Worm (Caenorhabditis elegans) whole organism, L4 larva: ENCODE results near the gene F57A8.7.

ENCODE experiments used
- F10B5.3 ChIP-seq: sonication (generic microtip); optimal IDR thresholded peaks from 2 replicates; lab custom pipeline; 2016; ENCODE audit warnings: mild to moderate bottlenecking, missing genetic modification characterization, missing compliant biosample characterization
- F26F4.8 ChIP-seq: fragments of 200-800 bp; sonication (Bioruptor generic); conservative IDR thresholded peaks from 2 replicates; pipeline ENCODE4 v1.3.6; 2022; ENCODE audit warnings: missing genetic modification characterization, missing compliant biosample characterization
- F37D6.2 ChIP-seq: sonication (generic microtip); optimal IDR thresholded peaks from 2 replicates; lab custom pipeline; 2016; ENCODE audit warnings: mild to moderate bottlenecking, missing genetic modification characterization, missing compliant biosample characterization
- Y105C5A.15 ChIP-seq: fragments of 200-800 bp; sonication (Bioruptor generic); IDR thresholded peaks from 2 replicates; pipeline ENCODE4 v1.3.6; 2022; ENCODE audit warnings: missing genetic modification characterization, missing compliant biosample characterization
- Y75B8A.6 ChIP-seq: fragments of 200-800 bp; sonication (Bioruptor generic); IDR thresholded peaks from 2 replicates; pipeline ENCODE4 v1.3.6; 2022; ENCODE audit warnings: missing genetic modification reagents, missing genetic modification characterization, missing compliant biosample characterization
- aly-2 ChIP-seq: sonication (generic microtip); optimal IDR thresholded peaks from 2 replicates; lab custom pipeline; 2018; ENCODE audit warnings: missing biosample characterization, missing genetic modification characterization
- ceh-20 ChIP-seq: fragments of 200-800 bp; sonication (Bioruptor generic); IDR thresholded peaks from 2 replicates; pipeline ENCODE4 v1.3.6; 2022; ENCODE audit warnings: missing genetic modification reagents, missing genetic modification characterization, missing compliant biosample characterization
- ceh-28 ChIP-seq: fragments of 150-350 bp; optimal IDR thresholded peaks from 2 replicates; lab custom pipeline; 2014; ENCODE audit warnings: missing biosample characterization, missing genetic modification reagents, missing genetic modification characterization
- ceh-32 ChIP-seq: sonication (generic microtip); optimal IDR thresholded peaks from 2 replicates; lab custom pipeline; 2016; ENCODE audit warnings: mild to moderate bottlenecking, missing genetic modification characterization, missing compliant biosample characterization; ENCODE audit not compliant: poor library complexity
- ceh-44 ChIP-seq: fragments of 200-800 bp; sonication (Bioruptor generic); IDR thresholded peaks from 2 replicates; pipeline ENCODE4 v1.3.6; 2022; ENCODE audit warnings: missing genetic modification reagents, missing genetic modification characterization, missing compliant biosample characterization
- ceh-62 ChIP-seq: sonication (generic microtip); optimal IDR thresholded peaks from 2 replicates; lab custom pipeline; 2017; ENCODE audit warnings: missing biosample characterization, missing genetic modification characterization
- cey-2 ChIP-seq: sonication (generic microtip); optimal IDR thresholded peaks from 3 replicates; lab custom pipeline; 2017; ENCODE audit warnings: missing genetic modification characterization, mild to moderate bottlenecking, missing compliant biosample characterization, antibody characterized with exemption, borderline replicate concordance; ENCODE audit not compliant: insufficient read depth
- daf-16 ChIP-seq, 3 experiments: sonication (generic microtip); optimal IDR thresholded peaks; 2 replicates each; lab custom pipeline; 2016 to 2017; ENCODE audit warnings: missing genetic modification characterization in 3 of 3, missing genetic modification reagents in 3 of 3, mild to moderate bottlenecking in 2 of 3, missing compliant biosample characterization in 2 of 3, missing biosample characterization in 1 of 3, moderate library complexity in 1 of 3
- daf-19 ChIP-seq: fragments of 200-800 bp; sonication (Bioruptor generic); conservative IDR thresholded peaks from 2 replicates; pipeline ENCODE4 v1.3.6; 2022; ENCODE audit warnings: missing genetic modification characterization, missing compliant biosample characterization
- dmd-6 ChIP-seq: fragments of 200-800 bp; sonication (Bioruptor generic); IDR thresholded peaks from 2 replicates; pipeline ENCODE4 v1.3.6; 2022; ENCODE audit warnings: missing genetic modification reagents, missing genetic modification characterization, missing compliant biosample characterization
- dpl-1 ChIP-seq: fragments of 150-350 bp; optimal IDR thresholded peaks from 2 replicates; lab custom pipeline; 2014; ENCODE audit warnings: missing biosample characterization, missing genetic modification reagents, missing genetic modification characterization
- duxl-1 ChIP-seq: sonication (generic microtip); optimal IDR thresholded peaks from 2 replicates; lab custom pipeline; 2016; ENCODE audit warnings: mild to moderate bottlenecking, missing genetic modification characterization, moderate library complexity, missing compliant biosample characterization; ENCODE audit not compliant: poor library complexity
- dve-1 ChIP-seq: sonication (generic microtip); optimal IDR thresholded peaks from 2 replicates; lab custom pipeline; 2017; ENCODE audit warnings: antibody characterized with exemption, mild to moderate bottlenecking, missing genetic modification characterization, missing compliant biosample characterization; ENCODE audit not compliant: insufficient read depth
- hif-1 ChIP-seq, 2 experiments: sonication (generic microtip); optimal IDR thresholded peaks; 2 replicates each; lab custom pipeline; 2016 to 2017; ENCODE audit warnings: missing compliant biosample characterization in 2 of 2, missing genetic modification characterization in 2 of 2, missing genetic modification reagents in 2 of 2, missing genotype in 2 of 2, mild to moderate bottlenecking in 1 of 2
- hlh-11 ChIP-seq: fragments of 200-800 bp; sonication (Bioruptor generic); optimal IDR thresholded peaks from 2 replicates; lab custom pipeline; 2018; ENCODE audit warnings: mild to moderate bottlenecking, missing genetic modification characterization, missing compliant biosample characterization
- hlh-30 ChIP-seq: sonication (generic microtip); optimal IDR thresholded peaks from 2 replicates; lab custom pipeline; 2017; ENCODE audit warnings: antibody characterized with exemption, mild to moderate bottlenecking, missing genetic modification characterization, missing compliant biosample characterization; ENCODE audit not compliant: insufficient read depth
- hmg-1.1 ChIP-seq: fragments of 200-800 bp; sonication (Bioruptor generic); IDR thresholded peaks from 2 replicates; pipeline ENCODE4 v1.3.6; 2022; ENCODE audit warnings: missing genetic modification reagents, missing genetic modification characterization, missing compliant biosample characterization
- jun-1 ChIP-seq: fragments of 150-350 bp; optimal IDR thresholded peaks from 2 replicates; lab custom pipeline; 2014; ENCODE audit warnings: missing biosample characterization, missing genetic modification reagents, missing genetic modification characterization
- lin-39 ChIP-seq: fragments of 150-350 bp; optimal IDR thresholded peaks from 2 replicates; lab custom pipeline; 2014; ENCODE audit warnings: missing biosample characterization, missing genetic modification reagents, missing genetic modification characterization
- lir-3 ChIP-seq: sonication (generic microtip); optimal IDR thresholded peaks from 2 replicates; lab custom pipeline; 2016; ENCODE audit warnings: mild to moderate bottlenecking, missing genetic modification characterization, missing compliant biosample characterization
- lsy-2 ChIP-seq, 2 experiments: fragments of 150-350 bp in 1 of 2; sonication (generic microtip) in 1 of 2; optimal IDR thresholded peaks; 2 replicates each; lab custom pipeline; 2014 to 2017; ENCODE audit warnings: missing biosample characterization in 2 of 2, missing genetic modification characterization in 2 of 2
- madf-5 ChIP-seq, 2 experiments: fragments of 200-800 bp; sonication (Bioruptor generic); IDR thresholded peaks; 2 replicates each; pipeline ENCODE4 v1.3.6; 2022; ENCODE audit warnings: missing compliant biosample characterization in 2 of 2, missing genetic modification characterization in 2 of 2
- mep-1 ChIP-seq: fragments of 150-350 bp; sonication (generic microtip); optimal IDR thresholded peaks from 3 replicates; lab custom pipeline; 2014; ENCODE audit warnings: missing biosample characterization, missing genetic modification characterization
- mes-2 ChIP-seq: sonication (generic microtip); optimal IDR thresholded peaks from 2 replicates; lab custom pipeline; 2016; ENCODE audit warnings: missing genotype, mild to moderate bottlenecking, missing genetic modification characterization, missing compliant biosample characterization; ENCODE audit not compliant: poor library complexity, severe bottlenecking
- mxl-2 ChIP-seq: fragments of 200-800 bp; sonication (Bioruptor generic); conservative IDR thresholded peaks from 2 replicates; pipeline ENCODE4 v1.3.6; 2022; ENCODE audit warnings: missing genetic modification reagents, missing genetic modification characterization, missing compliant biosample characterization
- mxl-3 ChIP-seq: fragments of 200-800 bp; sonication (Bioruptor generic); optimal IDR thresholded peaks from 2 replicates; lab custom pipeline; 2018; ENCODE audit warnings: mild to moderate bottlenecking, missing genetic modification characterization, missing compliant biosample characterization
- nhr-102 ChIP-seq: sonication (generic microtip); optimal IDR thresholded peaks from 2 replicates; lab custom pipeline; 2016; ENCODE audit warnings: mild to moderate bottlenecking, missing genetic modification characterization, moderate library complexity, missing compliant biosample characterization
- nhr-11 ChIP-seq: fragments of 150-350 bp; optimal IDR thresholded peaks from 2 replicates; lab custom pipeline; 2014; ENCODE audit warnings: missing biosample characterization, missing genetic modification characterization
- nhr-111 ChIP-seq: fragments of 200-800 bp; sonication (Bioruptor generic); optimal IDR thresholded peaks from 2 replicates; lab custom pipeline; 2018; ENCODE audit warnings: mild to moderate bottlenecking, missing genetic modification characterization, missing compliant biosample characterization
- nhr-237 ChIP-seq: sonication (generic microtip); optimal IDR thresholded peaks from 2 replicates; lab custom pipeline; 2017; ENCODE audit warnings: missing biosample characterization, missing genetic modification characterization
- nhr-25 ChIP-seq: sonication (generic microtip); optimal IDR thresholded peaks from 2 replicates; lab custom pipeline; 2017; ENCODE audit warnings: missing genetic modification characterization, mild to moderate bottlenecking, missing compliant biosample characterization, antibody characterized with exemption, moderate library complexity, borderline replicate concordance; ENCODE audit not compliant: insufficient read depth
- nhr-48 ChIP-seq: sonication (generic microtip); optimal IDR thresholded peaks from 2 replicates; lab custom pipeline; 2016; ENCODE audit warnings: mild to moderate bottlenecking, missing genetic modification characterization, missing compliant biosample characterization
- nhr-6 ChIP-seq: fragments of 150-350 bp; optimal IDR thresholded peaks from 2 replicates; lab custom pipeline; 2014; ENCODE audit warnings: missing biosample characterization, missing genetic modification characterization
- php-3 ChIP-seq: fragments of 200-800 bp; sonication (Bioruptor generic); IDR thresholded peaks from 2 replicates; pipeline ENCODE4 v1.3.6; 2022; ENCODE audit warnings: missing genetic modification reagents, missing genetic modification characterization, missing compliant biosample characterization
- rbr-2 ChIP-seq: sonication (generic microtip); optimal IDR thresholded peaks from 2 replicates; lab custom pipeline; 2016; ENCODE audit warnings: missing genotype, missing genetic modification characterization, missing compliant biosample characterization
- saeg-2 ChIP-seq: fragments of 200-800 bp; sonication (Bioruptor generic); IDR thresholded peaks from 2 replicates; pipeline ENCODE4 v1.3.6; 2022; ENCODE audit warnings: missing genetic modification reagents, missing genetic modification characterization, missing compliant biosample characterization
- set-16 ChIP-seq: fragments of 200-800 bp; sonication (Bioruptor generic); IDR thresholded peaks from 2 replicates; pipeline ENCODE4 v1.3.6; 2022; ENCODE audit warnings: missing genetic modification reagents, missing genetic modification characterization, missing compliant biosample characterization
- snpc-4 ChIP-seq: fragments of 150-350 bp; optimal IDR thresholded peaks from 2 replicates; lab custom pipeline; 2014; ENCODE audit warnings: missing biosample characterization, missing genetic modification characterization
- spr-3 ChIP-seq: fragments of 200-800 bp; sonication (Bioruptor generic); optimal IDR thresholded peaks from 2 replicates; lab custom pipeline; 2018; ENCODE audit warnings: mild to moderate bottlenecking, missing genetic modification characterization, missing compliant biosample characterization
- unc-39 ChIP-seq: sonication (generic microtip); optimal IDR thresholded peaks from 2 replicates; lab custom pipeline; 2017; ENCODE audit warnings: missing biosample characterization, missing genetic modification characterization
- zfp-2 ChIP-seq: sonication (generic microtip); optimal IDR thresholded peaks from 2 replicates; lab custom pipeline; 2016; ENCODE audit warnings: mild to moderate bottlenecking, missing genetic modification characterization, missing compliant biosample characterization
- zip-11 ChIP-seq: fragments of 200-800 bp; sonication (Bioruptor generic); IDR thresholded peaks from 2 replicates; pipeline ENCODE4 v1.3.6; 2022; ENCODE audit warnings: missing genetic modification characterization, missing compliant biosample characterization
- zip-2 ChIP-seq: fragments of 150-350 bp; optimal IDR thresholded peaks from 2 replicates; lab custom pipeline; 2014; ENCODE audit warnings: missing biosample characterization, missing genetic modification characterization
- ztf-11 ChIP-seq: fragments of 150-350 bp; optimal IDR thresholded peaks from 2 replicates; lab custom pipeline; 2014; ENCODE audit warnings: missing biosample characterization, missing genetic modification characterization
- ztf-7 ChIP-seq: fragments of 150-350 bp; optimal IDR thresholded peaks from 2 replicates; lab custom pipeline; 2014; ENCODE audit warnings: missing biosample characterization, missing genetic modification characterization

The F57A8.7 gene

ce11 chrV:10039837-10040236, 35.7 kb upstream of the F57A8.7 start (continued):
- no peak for TF ChIP-seq lin-39 (tag; lab: Kevin White, UChicago)
- TF ChIP-seq unc-39 (tag; lab: Kevin White, UChicago), result no peak
- peak; percentile 68 to 88 for TF ChIP-seq lsy-2 (tag; optimal IDR thresholded peaks at IDR 0.05; lab: Kevin White, UChicago)
- TF ChIP-seq nhr-25 (tag; lab: Kevin White, UChicago), result peak; percentile 1
- peak; percentile 46 for TF ChIP-seq set-16
- TF ChIP-seq zip-2 (tag; lab: Kevin White, UChicago), result no peak
- no peak for TF ChIP-seq F26F4.8 (GFP tag; lab: Robert Waterston, UW)
- no peak for TF ChIP-seq saeg-2 (GFP tag; lab: Robert Waterston, UW)
- peak in 1 of 2 experiments; percentile 6 for TF ChIP-seq daf-16 (GFP tag; optimal IDR thresholded peaks at IDR 0.05; lab: Kevin White, UChicago)
- TF ChIP-seq daf-16 (tag; optimal IDR thresholded peaks at IDR 0.05; lab: Kevin White, UChicago), result peak; percentile 74
- TF ChIP-seq ceh-32 (tag; lab: Kevin White, UChicago), result peak; percentile 20
- TF ChIP-seq F37D6.2 (tag; lab: Kevin White, UChicago), result no peak
- TF ChIP-seq lir-3 (tag; lab: Kevin White, UChicago), result no peak
- no peak for TF ChIP-seq aly-2 (tag; lab: Kevin White, UChicago)
- no peak for TF ChIP-seq Y105C5A.15 (GFP tag; lab: Robert Waterston, UW)
- TF ChIP-seq snpc-4 (tag; lab: Kevin White, UChicago), result no peak
- no peak for TF ChIP-seq nhr-11 (tag; lab: Kevin White, UChicago)
- TF ChIP-seq ceh-20 (GFP tag; lab: Robert Waterston, UW), result peak; percentile 56; the same call in 1 of the 2 replicates
- no peak for TF ChIP-seq mxl-2
- peak; percentile 55 for TF ChIP-seq jun-1 (tag; lab: Kevin White, UChicago)
- peak; percentile 54 for TF ChIP-seq nhr-102 (tag; lab: Kevin White, UChicago)
- TF ChIP-seq dve-1, result peak; percentile 91
- TF ChIP-seq ceh-28, result no peak
- TF ChIP-seq duxl-1 (tag; lab: Kevin White, UChicago), result no peak
- TF ChIP-seq mes-2 (tag; lab: Kevin White, UChicago), result peak; percentile 82
- TF ChIP-seq zfp-2 (tag; lab: Kevin White, UChicago), result no peak
- TF ChIP-seq hlh-11 (tag; lab: Kevin White, UChicago), result peak; percentile 91
- TF ChIP-seq hif-1 (tag; optimal IDR thresholded peaks at IDR 0.05; lab: Kevin White, UChicago), result peak in 1 of 2 experiments; percentile 44
- TF ChIP-seq cey-2 (tag; lab: Kevin White, UChicago), result no peak
- no peak for TF ChIP-seq php-3 (GFP tag; lab: Robert Waterston, UW)
- peak; percentile 77 for TF ChIP-seq rbr-2
- no peak for TF ChIP-seq madf-5 (GFP tag; IDR thresholded peaks at IDR 0.05; lab: Robert Waterston, UW)
- TF ChIP-seq spr-3 (GFP tag; lab: Kevin White, UChicago), result peak; percentile 39
- no peak for TF ChIP-seq daf-19
- peak; percentile 82 for TF ChIP-seq hmg-1.1 (GFP tag; lab: Robert Waterston, UW)
- TF ChIP-seq dpl-1, result peak; percentile 30
- peak; percentile 59 for TF ChIP-seq nhr-48 (tag; lab: Kevin White, UChicago)
- peak; percentile 80 for TF ChIP-seq hlh-30 (tag; lab: Kevin White, UChicago)
- TF ChIP-seq Y75B8A.6 (GFP tag; lab: Robert Waterston, UW), result no peak
- no peak for TF ChIP-seq F10B5.3 (tag; lab: Kevin White, UChicago)
- TF ChIP-seq nhr-237 (tag; lab: Kevin White, UChicago), result no peak
- TF ChIP-seq mxl-3 (GFP tag; lab: Kevin White, UChicago), result peak; percentile 68
- TF ChIP-seq ztf-11 (tag; lab: Kevin White, UChicago), result no peak
- TF ChIP-seq mep-1 (tag; lab: Kevin White, UChicago), result peak; percentile 89
- no peak for TF ChIP-seq zip-11 (GFP tag; lab: Robert Waterston, UW)
- no peak for TF ChIP-seq ceh-44 (GFP tag; lab: Robert Waterston, UW)
- peak; percentile 31 for TF ChIP-seq ztf-7 (tag; lab: Kevin White, UChicago)
- TF ChIP-seq ceh-62 (tag; lab: Kevin White, UChicago), result no peak
- peak; percentile 70 for TF ChIP-seq nhr-6 (tag; lab: Kevin White, UChicago)
- TF ChIP-seq nhr-111 (GFP tag; lab: Kevin White, UChicago), result no peak
- peak; percentile 88 for TF ChIP-seq dmd-6 (GFP tag; lab: Robert Waterston, UW)
